Worm (Caenorhabditis elegans) whole organism, L2 larva: ENCODE measurements around the gene nhr-137.

ENCODE experiments used
- C34F6.9 ChIP-seq: fragments of 150-350 bp; optimal IDR thresholded peaks from 2 replicates; lab custom pipeline; 2014; ENCODE audit warnings: missing biosample characterization, missing genetic modification characterization
- F13H6.1 ChIP-seq: sonication (generic microtip); optimal IDR thresholded peaks from 2 replicates; lab custom pipeline; 2016; ENCODE audit warnings: missing genetic modification characterization, missing compliant biosample characterization
- R02D3.7 ChIP-seq: fragments of 150-350 bp; optimal IDR thresholded peaks from 2 replicates; lab custom pipeline; 2014; ENCODE audit warnings: missing biosample characterization, missing genetic modification characterization
- alr-1 ChIP-seq: fragments of 150-350 bp; optimal IDR thresholded peaks from 2 replicates; lab custom pipeline; 2014; ENCODE audit warnings: missing biosample characterization, missing genetic modification characterization
- aly-2 ChIP-seq: fragments of 150-350 bp; optimal IDR thresholded peaks from 2 replicates; lab custom pipeline; 2014; ENCODE audit warnings: missing biosample characterization, missing genetic modification characterization
- ceh-16 ChIP-seq: fragments of 150-350 bp; optimal IDR thresholded peaks from 2 replicates; lab custom pipeline; 2014; ENCODE audit warnings: missing biosample characterization, missing genetic modification characterization
- ceh-82 ChIP-seq: fragments of 150-350 bp; optimal IDR thresholded peaks from 2 replicates; lab custom pipeline; 2014; ENCODE audit warnings: missing biosample characterization, missing genetic modification characterization
- crh-2 ChIP-seq: sonication (generic microtip); optimal IDR thresholded peaks from 2 replicates; lab custom pipeline; 2017; ENCODE audit warnings: missing biosample characterization, missing genetic modification characterization
- egl-27 ChIP-seq: sonication (generic microtip); optimal IDR thresholded peaks from 3 replicates; lab custom pipeline; 2017; ENCODE audit warnings: missing biosample characterization, missing genetic modification reagents, missing genetic modification characterization
- fos-1 ChIP-seq: fragments of 150-350 bp; optimal IDR thresholded peaks from 2 replicates; lab custom pipeline; 2014; ENCODE audit warnings: missing biosample characterization, missing genetic modification characterization
- gmeb-1 ChIP-seq: fragments of 150-350 bp; optimal IDR thresholded peaks from 2 replicates; lab custom pipeline; 2014; ENCODE audit warnings: missing biosample characterization, missing genetic modification characterization
- lin-11 ChIP-seq: fragments of 150-350 bp; sonication (generic microtip); optimal IDR thresholded peaks from 2 replicates; lab custom pipeline; 2014; ENCODE audit warnings: missing biosample characterization, missing genetic modification characterization, inconsistent platforms, mixed read lengths
- lin-13 ChIP-seq: fragments of 150-350 bp; optimal IDR thresholded peaks from 2 replicates; lab custom pipeline; 2014; ENCODE audit warnings: missing biosample characterization, missing genetic modification reagents, missing genetic modification characterization
- lin-39 ChIP-seq: fragments of 150-350 bp; optimal IDR thresholded peaks from 2 replicates; lab custom pipeline; 2014; ENCODE audit warnings: missing biosample characterization, missing genetic modification reagents, missing genetic modification characterization
- lsy-2 ChIP-seq, 2 experiments: fragments of 150-350 bp in 1 of 2; sonication (generic microtip) in 1 of 2; optimal IDR thresholded peaks; 2 replicates each; lab custom pipeline; 2014 to 2017; ENCODE audit warnings: missing biosample characterization in 2 of 2, missing genetic modification characterization in 2 of 2
- mab-5 ChIP-seq: fragments of 150-350 bp; optimal IDR thresholded peaks from 2 replicates; lab custom pipeline; 2014; ENCODE audit warnings: missing biosample characterization, missing genetic modification characterization
- mdl-1 ChIP-seq, 2 experiments: fragments of 150-350 bp in 1 of 2; sonication (generic microtip) in 1 of 2; optimal IDR thresholded peaks; 2 replicates each; lab custom pipeline; 2017; ENCODE audit warnings: missing biosample characterization in 2 of 2, missing genetic modification characterization in 2 of 2
- nhr-10 ChIP-seq: sonication (generic microtip); optimal IDR thresholded peaks from 2 replicates; lab custom pipeline; 2017; ENCODE audit warnings: missing biosample characterization, missing genetic modification characterization
- nhr-11 ChIP-seq: fragments of 150-350 bp; optimal IDR thresholded peaks from 2 replicates; lab custom pipeline; 2014; ENCODE audit warnings: missing biosample characterization, missing genetic modification characterization
- nhr-12 ChIP-seq: fragments of 150-350 bp; optimal IDR thresholded peaks from 2 replicates; lab custom pipeline; 2014; ENCODE audit warnings: missing biosample characterization, missing genetic modification characterization
- nhr-129 ChIP-seq: fragments of 150-350 bp; optimal IDR thresholded peaks from 2 replicates; lab custom pipeline; 2014; ENCODE audit warnings: missing biosample characterization, missing genetic modification characterization
- nhr-21 ChIP-seq: fragments of 150-350 bp; optimal IDR thresholded peaks from 2 replicates; lab custom pipeline; 2014; ENCODE audit warnings: missing biosample characterization, missing genetic modification characterization
- nhr-23 ChIP-seq: fragments of 150-350 bp; optimal IDR thresholded peaks from 2 replicates; lab custom pipeline; 2014; ENCODE audit warnings: missing biosample characterization, missing genetic modification reagents, missing genetic modification characterization
- nhr-237 ChIP-seq: fragments of 150-350 bp; optimal IDR thresholded peaks from 2 replicates; lab custom pipeline; 2014; ENCODE audit warnings: missing biosample characterization, missing genetic modification characterization
- nhr-6 ChIP-seq: fragments of 150-350 bp; optimal IDR thresholded peaks from 2 replicates; lab custom pipeline; 2014; ENCODE audit warnings: missing biosample characterization, missing genetic modification characterization
- peb-1 ChIP-seq: fragments of 150-350 bp; optimal IDR thresholded peaks from 2 replicates; lab custom pipeline; 2014; ENCODE audit warnings: missing biosample characterization, missing genetic modification characterization
- sem-4 ChIP-seq: fragments of 150-350 bp; optimal IDR thresholded peaks from 2 replicates; lab custom pipeline; 2014; ENCODE audit warnings: missing biosample characterization, missing genetic modification reagents, missing genetic modification characterization
- skn-1 ChIP-seq: sonication (generic microtip); optimal IDR thresholded peaks from 2 replicates; lab custom pipeline; 2017; ENCODE audit warnings: missing biosample characterization, missing genetic modification characterization
- sma-3 ChIP-seq: sonication (generic microtip); optimal IDR thresholded peaks from 2 replicates; lab custom pipeline; 2016; ENCODE audit warnings: missing genetic modification reagents, missing genetic modification characterization, missing compliant biosample characterization
- unc-39 ChIP-seq: fragments of 150-350 bp; optimal IDR thresholded peaks from 2 replicates; lab custom pipeline; 2014; ENCODE audit warnings: missing biosample characterization, missing genetic modification characterization
- unc-55 ChIP-seq: fragments of 150-350 bp; sonication (generic microtip); optimal IDR thresholded peaks from 3 replicates; lab custom pipeline; 2014; ENCODE audit warnings: missing biosample characterization, missing genetic modification reagents, missing genetic modification characterization
- unc-62 ChIP-seq: fragments of 150-350 bp; optimal IDR thresholded peaks from 2 replicates; lab custom pipeline; 2014; ENCODE audit warnings: missing biosample characterization, missing genetic modification reagents, missing genetic modification characterization
- ztf-1 ChIP-seq: fragments of 200-800 bp; sonication (Bioruptor generic); conservative IDR thresholded peaks from 2 replicates; pipeline ENCODE4 v1.3.6; 2022; ENCODE audit warnings: missing genetic modification characterization, missing compliant biosample characterization
- ztf-11 ChIP-seq: sonication (generic microtip); optimal IDR thresholded peaks from 2 replicates; lab custom pipeline; 2017; ENCODE audit warnings: missing biosample characterization, missing genetic modification characterization
- ztf-4 ChIP-seq: fragments of 150-350 bp; optimal IDR thresholded peaks from 2 replicates; lab custom pipeline; 2014; ENCODE audit warnings: missing biosample characterization, missing genetic modification characterization

The nhr-137 gene

DNA sequence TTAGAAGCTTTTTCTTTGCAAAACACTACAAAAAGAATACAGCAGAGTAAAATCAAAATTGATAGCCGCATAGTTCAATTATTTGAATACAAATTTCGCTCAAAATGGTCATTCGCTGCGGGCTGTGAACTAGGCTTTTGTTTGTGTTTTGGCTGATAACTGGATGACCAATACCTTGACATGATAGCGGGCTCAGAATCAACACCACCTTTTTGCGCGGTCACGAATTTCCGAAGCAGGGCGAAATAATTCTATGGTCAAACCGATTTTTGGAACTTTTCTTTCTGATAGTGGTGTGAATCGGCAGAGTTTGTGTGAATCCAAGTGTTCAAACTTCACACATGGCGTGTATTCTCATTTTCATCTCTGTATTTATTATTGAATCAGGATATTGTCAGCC, 29.5 kb upstream of the nhr-137 start, which contains the start of the genes F38B6.7 and F38B6.2:
F38B6.7 (minus strand) TSS at position 101 of the 400 bp plus-strand sequence.
F38B6.2 (plus strand) TSS at position 267 of the 400 bp plus-strand sequence.
- TF ChIP-seq C34F6.9 (tag; lab: Kevin White, UChicago) (no peak), lin-39 (tag; lab: Kevin White, UChicago) (no peak), egl-27 (no peak), ceh-16 (tag; lab: Kevin White, UChicago) (no peak), nhr-6 (tag; lab: Kevin White, UChicago) (no peak), ztf-1 (GFP tag; lab: Robert Waterston, UW) (no peak), sma-3 (no peak)
- TF ChIP-seq, all 48 proteins: peak for 0

- TF ChIP-seq mab-5 (tag; lab: Kevin White, UChicago) (no peak), alr-1 (no peak), nhr-6 (tag; lab: Kevin White, UChicago) (no peak), R02D3.7 (tag; lab: Kevin White, UChicago) (no peak), ztf-11 (tag; lab: Kevin White, UChicago) (no peak)
Observed at ce11 chrX:6693331-6693730, 24.5 kb upstream of the nhr-137 start, which contains the start of gene F38B6.3. TSS of gene F38B6.3 (plus strand) at chrX:6693631.

- TF ChIP-seq egl-27 (no peak), nhr-12 (tag; lab: Kevin White, UChicago) (no peak), mab-5 (tag; lab: Kevin White, UChicago) (no peak), sem-4 (tag; lab: Kevin White, UChicago) (no peak), lin-13 (no peak), gmeb-1 (tag; lab: Kevin White, UChicago) (no peak), fos-1 (tag; lab: Kevin White, UChicago) (no peak), lin-11 (no peak), F13H6.1 (tag; lab: Kevin White, UChicago) (no peak), R02D3.7 (tag; lab: Kevin White, UChicago) (no peak), skn-1 (tag; lab: Kevin White, UChicago) (no peak), peb-1 (tag; lab: Kevin White, UChicago) (no peak), alr-1 (no peak), nhr-23 (tag; lab: Kevin White, UChicago) (no peak), unc-62 (GFP tag; lab: Kevin White, UChicago) (no peak), C34F6.9 (tag; lab: Kevin White, UChicago) (no peak), unc-55 (GFP tag; lab: Kevin White, UChicago) (no peak)
Observed at ce11 chrX:6692896-6693295, 24.1 kb upstream of the nhr-137 start.

DNA sequence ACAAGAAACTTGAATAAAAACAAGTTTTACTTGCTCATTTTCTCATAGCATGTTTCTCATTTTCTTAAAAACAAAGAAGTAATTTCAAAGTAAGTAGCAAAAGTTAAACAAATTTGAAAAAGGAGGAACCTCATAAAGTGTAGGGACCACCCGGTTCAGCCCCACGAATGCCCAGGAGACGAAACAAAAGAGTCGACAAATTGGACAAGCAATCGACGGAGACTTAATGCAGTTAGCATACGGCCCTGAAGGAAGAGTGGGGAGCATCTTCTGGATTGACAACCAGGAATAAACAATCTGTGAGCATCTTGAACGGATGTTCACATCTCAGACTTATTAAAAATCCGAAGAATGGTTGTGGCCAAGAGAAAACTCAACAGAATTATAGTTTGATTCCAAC, 22.8 kb upstream of the nhr-137 start:
- no peak for TF ChIP-seq aly-2
- TF ChIP-seq lsy-2 (tag; optimal IDR thresholded peaks at IDR 0.05; lab: Kevin White, UChicago): no peak
- TF ChIP-seq nhr-237 (tag; lab: Kevin White, UChicago): no peak
- no peak for TF ChIP-seq gmeb-1 (tag; lab: Kevin White, UChicago)
- TF ChIP-seq crh-2 (tag; lab: Kevin White, UChicago): no peak
- no peak for TF ChIP-seq nhr-21 (tag; lab: Kevin White, UChicago)
- no peak for TF ChIP-seq egl-27
- no peak for TF ChIP-seq alr-1
- TF ChIP-seq nhr-11 (tag; lab: Kevin White, UChicago): no peak

DNA sequence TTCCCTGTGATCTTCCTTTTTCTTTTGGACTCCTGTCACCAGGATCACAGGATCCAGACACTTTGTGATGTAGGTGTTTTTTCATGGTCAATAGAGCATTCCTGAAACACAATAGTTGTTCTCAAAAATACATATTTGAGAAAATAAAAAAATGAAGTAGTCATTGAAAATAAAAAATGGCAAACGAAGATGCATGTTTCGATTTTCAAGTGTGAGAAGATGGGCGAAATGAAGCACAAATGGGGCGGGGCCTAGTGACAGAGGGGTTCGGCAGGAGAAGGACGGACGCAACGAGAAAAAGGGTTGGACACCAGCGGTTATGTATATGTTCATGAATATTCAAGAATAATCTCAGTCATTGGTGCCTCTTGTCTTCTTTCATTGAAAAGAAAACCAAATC, 21.2 kb upstream of the nhr-137 start, which contains the start of gene F38B6.6:
F38B6.6 (minus strand) TSS at position 101 of the 400 bp plus-strand sequence.
- TF ChIP-seq mab-5 (tag; lab: Kevin White, UChicago) (peak; percentile 10), ztf-4 (tag; lab: Kevin White, UChicago) (no peak), nhr-6 (tag; lab: Kevin White, UChicago) (no peak), R02D3.7 (tag; lab: Kevin White, UChicago) (no peak), lin-11 (no peak), mdl-1 (tag; optimal IDR thresholded peaks at IDR 0.05; lab: Kevin White, UChicago) (no peak), ceh-82 (tag; lab: Kevin White, UChicago) (no peak), egl-27 (no peak), crh-2 (tag; lab: Kevin White, UChicago) (no peak), ztf-1 (GFP tag; lab: Robert Waterston, UW) (no peak), unc-39 (tag; lab: Kevin White, UChicago) (no peak), nhr-129 (tag; lab: Kevin White, UChicago) (no peak), lin-39 (tag; lab: Kevin White, UChicago) (no peak), C34F6.9 (tag; lab: Kevin White, UChicago) (no peak), alr-1 (no peak), unc-55 (GFP tag; lab: Kevin White, UChicago) (peak; percentile 27), nhr-10 (tag; lab: Kevin White, UChicago) (no peak)
- TF ChIP-seq, all 48 proteins: peak for 2
